Worm (Caenorhabditis elegans) whole organism, L4/young adult: Measurements from ENCODE around the gene R10H10.7.

Source experiments
- W03F9.2 ChIP-seq: fragments of 150-350 bp; optimal IDR thresholded peaks from 2 replicates; lab custom pipeline; 2014; ENCODE audit warnings: missing biosample characterization, missing genetic modification characterization
- dao-5 ChIP-seq: sonication (generic microtip); optimal IDR thresholded peaks from 2 replicates; lab custom pipeline; 2016; ENCODE audit warnings: missing genotype, missing genetic modification characterization, moderate library complexity, missing compliant biosample characterization
- him-1 ChIP-seq: sonication (generic microtip); optimal IDR thresholded peaks from 2 replicates; lab custom pipeline; 2016; ENCODE audit warnings: missing genotype, missing genetic modification reagents, missing genetic modification characterization, missing compliant biosample characterization

R10H10.7 gene

DNA sequence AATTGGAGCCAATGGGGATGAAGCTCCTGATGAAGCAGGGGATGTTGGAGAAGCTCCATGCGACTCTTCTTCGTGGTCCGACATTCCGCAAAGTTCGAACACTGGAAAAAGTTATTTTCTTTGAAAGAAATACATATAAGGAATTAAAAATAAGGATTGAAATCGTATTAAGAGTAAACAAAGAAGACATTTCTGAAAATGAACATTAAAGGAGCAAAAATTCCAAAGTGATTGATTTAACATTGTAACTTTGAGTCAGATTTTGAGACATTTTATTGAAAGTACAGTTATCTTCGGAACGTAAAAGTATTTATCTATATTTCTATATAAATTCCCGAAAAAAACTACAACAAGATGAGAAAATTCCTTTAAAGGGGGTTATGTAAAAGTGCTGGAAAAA lies 10.8 kb upstream of the R10H10.7 start, which contains the start of gene F13B12.1:
Gene F13B12.1, minus strand, starts transcription at position 101 of the 400 bp plus-strand sequence.
- no peak for TF ChIP-seq him-1
- no peak for TF ChIP-seq W03F9.2 (tag; lab: Kevin White, UChicago)
- TF ChIP-seq dao-5 (tag; lab: Kevin White, UChicago) = no peak

DNA sequence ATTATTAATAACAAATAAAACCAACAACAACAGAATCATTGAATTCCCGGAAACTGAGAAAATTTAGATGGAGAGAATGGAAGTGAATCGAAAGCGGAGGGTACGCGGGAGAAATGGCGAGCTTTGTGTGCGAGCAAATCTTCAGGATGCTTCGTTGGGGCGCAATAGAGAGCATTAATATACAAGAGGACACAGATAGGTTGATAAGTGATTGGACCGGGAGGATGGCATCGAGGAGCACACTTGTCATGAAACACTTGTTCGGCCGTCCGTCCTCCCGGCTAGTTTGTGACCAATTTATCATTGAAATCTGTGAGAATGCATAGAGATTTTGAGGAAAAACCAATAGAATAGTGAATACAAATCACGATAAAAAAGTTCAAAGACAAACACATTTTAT lies 8.5 kb upstream of the R10H10.7 start:
- no peak for TF ChIP-seq him-1

DNA sequence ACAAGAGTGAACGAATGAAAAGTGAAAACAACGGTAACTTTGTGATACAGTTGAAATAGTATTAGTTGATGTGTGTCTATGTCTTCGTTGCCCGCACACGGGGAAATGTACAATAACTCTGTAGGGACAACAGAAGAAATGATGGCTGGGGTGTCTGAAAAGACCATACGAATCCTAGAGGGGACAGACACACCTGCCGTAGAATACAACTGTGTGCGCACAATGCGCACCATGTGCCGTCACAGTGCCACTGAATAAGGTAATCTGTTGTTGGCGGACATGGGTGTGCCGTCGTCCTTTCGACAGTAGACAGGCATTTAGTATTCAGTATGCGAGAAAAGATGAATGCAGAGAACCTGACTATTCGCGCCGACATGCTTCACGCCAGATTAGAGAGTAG lies 7.5 kb upstream of the R10H10.7 start:
- TF ChIP-seq dao-5 (tag; lab: Kevin White, UChicago) (no peak), W03F9.2 (tag; lab: Kevin White, UChicago) (no peak), him-1 (no peak)

DNA sequence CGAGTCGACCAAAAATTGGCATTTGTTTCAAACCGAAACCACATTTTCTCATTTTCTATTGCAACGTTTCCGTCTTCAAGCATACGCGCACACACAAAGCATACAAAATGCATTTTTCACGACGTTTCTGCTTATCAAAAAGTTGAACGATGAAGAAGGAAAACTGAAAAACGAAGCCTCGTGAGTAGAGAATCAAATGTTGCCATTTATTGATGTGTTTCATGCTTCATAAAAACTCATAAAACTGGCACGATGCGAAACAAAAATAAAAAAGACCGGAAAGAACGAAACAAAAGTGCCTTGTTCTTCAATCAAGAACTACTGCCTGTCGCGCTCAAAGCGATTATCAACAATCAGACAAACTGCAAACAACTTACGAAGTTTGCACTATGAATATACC lies 6.7 kb upstream of the R10H10.7 start:
- no peak for TF ChIP-seq W03F9.2 (tag; lab: Kevin White, UChicago)
- no peak for TF ChIP-seq dao-5 (tag; lab: Kevin White, UChicago)
- TF ChIP-seq him-1 = no peak

DNA sequence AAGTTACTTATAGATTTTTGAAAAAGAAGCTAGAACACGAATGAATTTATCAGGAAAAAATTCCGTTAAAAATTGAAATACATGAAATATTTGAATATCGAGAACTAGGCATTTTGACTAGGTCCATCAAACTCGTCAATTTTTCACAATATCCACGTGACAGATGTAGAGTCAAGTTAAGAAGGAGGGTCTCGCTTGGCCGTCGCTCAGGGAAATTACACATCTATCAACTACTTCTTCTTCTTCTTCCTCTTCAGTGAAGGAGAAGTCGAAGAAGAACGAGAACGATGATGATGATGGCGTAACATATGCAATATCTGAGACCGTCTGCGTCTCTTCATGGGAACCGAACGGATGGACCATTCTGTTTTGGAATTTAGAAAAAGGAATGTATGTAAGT lies 6.2 kb upstream of the R10H10.7 start:
- TF ChIP-seq dao-5 (tag; lab: Kevin White, UChicago) (no peak), W03F9.2 (tag; lab: Kevin White, UChicago) (no peak), him-1 (no peak)

DNA sequence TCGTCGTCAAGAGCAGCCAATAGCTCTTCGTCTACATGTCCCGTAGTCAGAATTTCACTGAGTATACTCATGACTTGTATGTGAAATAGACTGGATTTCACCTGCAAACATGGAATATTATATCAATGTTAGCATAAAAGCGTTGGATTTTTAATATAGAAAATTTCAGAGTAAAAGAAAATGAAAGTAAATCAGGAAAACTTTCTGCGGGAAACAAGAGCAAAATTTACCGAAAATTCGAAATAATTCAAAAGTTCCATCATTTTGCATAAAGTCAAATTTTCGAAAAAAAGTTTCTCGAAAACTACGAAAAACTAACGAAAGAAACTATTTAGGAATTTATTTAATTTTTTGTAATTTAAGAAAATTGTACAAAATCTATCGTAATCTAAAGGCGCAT lies 4.1 kb upstream of the R10H10.7 start, which contains the start of gene F13B12.6:
Gene F13B12.6, minus strand, starts transcription at position 101 of the 400 bp plus-strand sequence.
- no peak for TF ChIP-seq dao-5 (tag; lab: Kevin White, UChicago)
- TF ChIP-seq W03F9.2 (tag; lab: Kevin White, UChicago) = no peak
- TF ChIP-seq him-1 = no peak

ce11 chrIV:10409377-10409776 lies 4.4 kb downstream of the R10H10.7 start, which contains the start of gene rfk-1:
Gene rfk-1 (minus strand): TSS chrIV:10409477.
- TF ChIP-seq dao-5 (tag; lab: Kevin White, UChicago) = no peak
- TF ChIP-seq him-1 = no peak

DNA sequence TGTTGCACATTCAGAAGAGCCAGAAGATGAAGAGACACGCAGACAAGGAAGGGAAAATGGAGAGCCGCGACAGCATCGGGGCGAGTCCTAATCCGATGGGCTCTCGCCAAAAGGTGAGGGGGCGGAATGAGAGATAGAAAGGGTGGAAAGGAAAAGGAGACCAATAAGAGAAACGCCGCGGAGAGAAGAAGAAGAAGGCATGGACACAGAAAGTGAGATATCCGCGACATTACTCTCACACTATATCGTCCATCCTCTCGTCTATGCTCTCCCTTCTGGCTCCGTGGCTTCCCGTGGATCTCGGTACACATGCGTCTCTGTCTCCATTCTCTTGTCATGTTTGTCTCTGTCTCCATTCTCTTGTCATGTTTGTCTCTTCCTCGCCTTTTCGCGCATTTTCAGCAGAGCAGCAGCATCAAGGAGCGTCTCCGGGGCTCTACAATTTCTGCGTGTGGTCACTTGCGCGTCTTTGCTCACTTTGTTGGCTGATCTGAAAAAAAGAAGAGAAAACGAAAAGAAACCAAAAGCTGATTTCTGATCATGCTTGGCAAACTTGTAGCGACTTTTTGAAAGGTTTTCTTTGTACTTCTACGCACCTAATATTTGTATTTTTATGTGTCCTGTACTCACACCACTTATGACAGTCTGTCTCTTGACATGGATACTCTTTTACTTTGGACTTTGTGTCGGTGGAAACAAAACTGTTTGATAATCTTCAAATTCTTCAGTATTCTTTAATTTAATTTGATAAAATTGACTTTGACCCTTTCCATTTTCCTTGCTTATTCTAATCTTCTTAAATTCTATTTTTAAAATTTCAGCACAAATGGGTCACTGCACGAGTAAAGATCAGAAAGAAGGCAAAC lies 10.3 kb downstream of the R10H10.7 start, which contains the start of gene gpa-7:
Gene gpa-7, plus strand, starts transcription at position 816 of the 866 bp plus-strand sequence.
- TF ChIP-seq dao-5 (tag; lab: Kevin White, UChicago) = no peak
- peak; percentile 80 for TF ChIP-seq him-1
- TF ChIP-seq W03F9.2 (tag; lab: Kevin White, UChicago) = no peak

DNA sequence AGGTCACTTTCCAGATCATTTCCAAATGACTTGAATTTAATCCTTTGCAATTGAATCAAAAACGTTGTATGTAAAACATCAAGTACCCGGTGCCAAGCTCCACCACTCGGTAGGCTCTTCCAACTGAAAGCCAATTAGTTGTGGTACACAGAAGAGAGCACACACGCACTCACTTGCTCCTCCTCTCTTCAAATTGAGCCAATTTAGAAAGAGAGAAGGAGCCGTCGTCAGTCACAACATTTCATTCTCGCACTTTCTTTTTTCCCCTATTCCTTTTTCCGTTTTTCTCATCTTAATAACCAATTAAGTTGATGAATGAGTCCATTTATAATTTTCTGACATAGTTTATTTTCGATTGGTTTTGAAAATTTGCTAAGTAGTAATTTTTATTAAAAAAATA lies 15.5 kb downstream of the R10H10.7 start:
- TF ChIP-seq W03F9.2 (tag; lab: Kevin White, UChicago) (no peak), him-1 (no peak), dao-5 (tag; lab: Kevin White, UChicago) (no peak)

DNA sequence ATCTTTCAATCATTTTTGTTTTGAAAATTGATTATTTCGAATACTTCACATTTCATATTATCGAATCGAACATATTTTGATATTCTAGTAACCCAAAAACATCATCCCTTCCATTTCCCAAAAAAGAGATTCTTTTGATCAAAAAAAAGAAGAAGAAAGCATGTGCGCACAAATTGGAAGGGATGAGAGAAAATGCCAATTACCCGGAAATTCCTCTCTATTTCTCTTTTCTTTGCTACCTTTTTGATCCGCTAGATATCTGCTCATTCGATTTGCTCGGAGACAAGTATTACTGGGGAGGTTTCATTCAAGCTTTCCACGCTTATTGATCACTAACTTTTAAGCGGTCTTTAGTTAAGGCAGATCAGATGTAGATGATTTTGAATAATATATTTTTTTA lies 16.9 kb downstream of the R10H10.7 start:
- TF ChIP-seq dao-5 (tag; lab: Kevin White, UChicago) = no peak
- peak; percentile 1 for TF ChIP-seq him-1

DNA sequence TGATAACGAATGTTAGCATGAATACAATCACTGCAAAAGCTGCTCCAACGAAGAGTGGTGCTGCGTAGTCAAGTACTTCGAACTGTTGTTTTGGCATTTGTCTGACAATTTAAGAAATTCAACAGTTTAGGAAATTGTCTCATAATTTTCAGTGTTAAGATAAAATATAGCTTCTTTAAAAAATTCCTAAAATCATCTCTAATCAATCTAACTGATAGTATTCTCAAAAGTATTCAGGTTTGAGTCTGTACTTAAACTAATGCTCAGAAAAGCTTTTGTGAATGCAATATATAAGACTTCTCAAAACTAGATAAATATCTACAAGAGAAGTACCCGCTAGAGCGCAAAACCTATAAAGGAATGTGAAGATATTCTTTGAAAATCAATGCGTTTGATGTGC lies 18.9 kb downstream of the R10H10.7 start, which contains the start of gene R10H10.4:
Gene R10H10.4, minus strand, starts transcription at position 101 of the 400 bp plus-strand sequence.
- TF ChIP-seq him-1 (no peak), W03F9.2 (tag; lab: Kevin White, UChicago) (no peak), dao-5 (tag; lab: Kevin White, UChicago) (no peak)

DNA sequence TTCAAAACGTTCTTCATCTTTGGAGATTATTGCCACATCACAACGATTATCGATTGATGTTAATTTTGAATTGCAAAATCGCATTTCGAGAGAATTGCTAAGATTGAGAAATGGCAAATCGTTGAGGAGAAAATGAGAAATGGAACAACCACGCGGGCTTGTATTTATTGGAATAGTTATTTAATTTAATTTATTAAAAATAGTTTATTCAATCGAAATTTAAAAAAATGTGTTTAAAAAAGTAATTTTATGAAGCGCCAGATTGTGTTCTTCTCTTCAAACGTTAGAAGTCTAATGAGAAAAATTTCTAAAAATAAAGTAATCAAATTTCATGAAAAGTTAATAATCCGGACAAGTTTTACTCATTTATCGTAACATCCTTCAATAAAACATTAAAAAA lies 21.9 kb downstream of the R10H10.7 start, which contains the start of gene spe-26:
Gene spe-26, minus strand, starts transcription at position 101 of the 400 bp plus-strand sequence.
- TF ChIP-seq W03F9.2 (tag; lab: Kevin White, UChicago) (no peak), him-1 (no peak), dao-5 (tag; lab: Kevin White, UChicago) (no peak)

DNA sequence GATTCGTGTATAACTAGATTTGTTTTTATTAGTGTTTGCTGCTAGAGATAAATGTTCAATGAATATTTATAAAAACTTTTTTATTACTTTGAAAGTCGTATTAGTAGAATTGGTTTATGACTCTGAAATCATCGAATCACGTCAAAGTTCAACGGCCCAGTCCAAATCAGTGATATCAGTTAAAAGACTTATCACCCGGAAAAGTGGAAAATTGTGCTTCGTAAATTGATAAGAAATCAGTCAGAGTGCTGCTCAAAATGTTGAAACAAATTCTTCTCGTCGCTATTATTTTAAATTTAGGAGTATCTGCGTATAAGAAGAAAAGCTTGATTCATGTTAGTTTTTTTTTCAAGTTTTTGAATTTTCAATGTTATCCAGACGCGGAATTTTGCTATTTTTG lies 25.5 kb downstream of the R10H10.7 start, which contains the start of gene R10H10.3:
Gene R10H10.3, plus strand, starts transcription at position 243 of the 400 bp plus-strand sequence.
- TF ChIP-seq W03F9.2 (tag; lab: Kevin White, UChicago) = no peak

DNA sequence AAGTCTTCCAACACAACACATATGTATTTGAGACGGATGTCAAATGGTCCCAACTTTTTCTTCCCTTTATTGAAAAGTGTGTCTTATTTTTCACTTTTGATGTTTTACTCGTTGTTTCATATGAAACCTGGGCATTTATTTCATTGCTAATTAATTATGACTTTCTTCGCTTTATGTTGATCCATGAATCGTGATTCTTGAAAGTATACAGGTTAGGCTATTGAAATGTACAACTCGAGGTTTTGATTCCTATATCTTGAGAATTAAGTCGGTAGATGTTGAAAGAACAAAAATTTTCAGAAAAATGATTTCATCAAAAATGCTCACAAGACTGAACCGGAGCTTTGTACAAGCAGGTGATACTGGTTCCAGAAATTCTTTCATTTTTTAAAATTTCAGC lies 26.6 kb downstream of the R10H10.7 start, which contains the start of gene nfu-1:
Gene nfu-1, plus strand, starts transcription at position 301 of the 400 bp plus-strand sequence.
- no peak for TF ChIP-seq W03F9.2 (tag; lab: Kevin White, UChicago)
- no peak for TF ChIP-seq him-1
- no peak for TF ChIP-seq dao-5 (tag; lab: Kevin White, UChicago)
